Worm (Caenorhabditis elegans) whole organism, young adult: Measurements from ENCODE around the gene rga-9.

Experiments
- B0019.2 ChIP-seq: fragments of 200-800 bp; sonication (Bioruptor generic); conservative IDR thresholded peaks from 2 replicates; pipeline ENCODE4 v1.3.6; 2022; ENCODE audit warnings: missing genetic modification reagents, missing genetic modification characterization, missing compliant biosample characterization
- B0336.3 ChIP-seq: fragments of 200-800 bp; sonication (Bioruptor generic); IDR thresholded peaks from 2 replicates; pipeline ENCODE4 v1.3.6; 2022; ENCODE audit warnings: missing genetic modification characterization, missing compliant biosample characterization
- F37B4.10 ChIP-seq: fragments of 200-800 bp; sonication (Bioruptor generic); IDR thresholded peaks from 2 replicates; pipeline ENCODE4 v1.3.6; 2022; ENCODE audit warnings: missing genetic modification characterization, missing compliant biosample characterization
- F52B5.7 ChIP-seq: sonication (generic microtip); optimal IDR thresholded peaks from 2 replicates; lab custom pipeline; 2016; ENCODE audit warnings: mild to moderate bottlenecking, missing genetic modification characterization, missing compliant biosample characterization
- T26A5.8 ChIP-seq: sonication (generic microtip); optimal IDR thresholded peaks from 2 replicates; lab custom pipeline; 2016; ENCODE audit warnings: missing genetic modification characterization, missing compliant biosample characterization
- Y53G8AR.9 ChIP-seq: fragments of 200-800 bp; sonication (Bioruptor generic); conservative IDR thresholded peaks from 2 replicates; pipeline ENCODE4 v1.3.6; 2022; ENCODE audit warnings: missing genetic modification reagents, missing genetic modification characterization, missing compliant biosample characterization
- Y56A3A.18 ChIP-seq: fragments of 200-800 bp; sonication (Bioruptor generic); IDR thresholded peaks from 2 replicates; pipeline ENCODE4 v1.3.6; 2022; ENCODE audit warnings: missing genetic modification reagents, missing genetic modification characterization, missing compliant biosample characterization
- Y67H2A.10 ChIP-seq: fragments of 200-800 bp; sonication (Bioruptor generic); conservative IDR thresholded peaks from 2 replicates; pipeline ENCODE4 v1.3.6; 2022; ENCODE audit warnings: missing genetic modification reagents, missing genetic modification characterization, missing compliant biosample characterization
- ZK185.1 ChIP-seq: sonication (generic microtip); optimal IDR thresholded peaks from 2 replicates; lab custom pipeline; 2016; ENCODE audit warnings: mild to moderate bottlenecking, missing genetic modification characterization, missing compliant biosample characterization; ENCODE audit not compliant: poor library complexity, severe bottlenecking
- akir-1 ChIP-seq: fragments of 200-800 bp; sonication (Bioruptor generic); optimal IDR thresholded peaks from 2 replicates; lab custom pipeline; 2018; ENCODE audit warnings: mild to moderate bottlenecking, missing genetic modification characterization, moderate library complexity, missing compliant biosample characterization
- atf-7 ChIP-seq: sonication (generic microtip); optimal IDR thresholded peaks from 2 replicates; lab custom pipeline; 2017; ENCODE audit warnings: mild to moderate bottlenecking, missing genetic modification characterization, missing compliant biosample characterization
- athp-1 ChIP-seq: sonication (generic microtip); optimal IDR thresholded peaks from 2 replicates; lab custom pipeline; 2017; ENCODE audit warnings: mild to moderate bottlenecking, missing genetic modification characterization, missing compliant biosample characterization
- bed-1 ChIP-seq: fragments of 200-800 bp; sonication (Bioruptor generic); IDR thresholded peaks from 2 replicates; pipeline ENCODE4 v1.3.6; 2022; ENCODE audit warnings: missing genetic modification reagents, missing genetic modification characterization, missing compliant biosample characterization
- ccch-3 ChIP-seq: fragments of 200-800 bp; sonication (Bioruptor generic); optimal IDR thresholded peaks from 2 replicates; lab custom pipeline; 2018; ENCODE audit warnings: mild to moderate bottlenecking, missing genetic modification characterization, missing compliant biosample characterization
- ceh-100 ChIP-seq: fragments of 200-800 bp; sonication (Bioruptor generic); IDR thresholded peaks from 2 replicates; pipeline ENCODE4 v1.3.6; 2022; ENCODE audit warnings: missing genetic modification reagents, missing genetic modification characterization, missing compliant biosample characterization
- ceh-27 ChIP-seq: fragments of 200-800 bp; sonication (Bioruptor generic); optimal IDR thresholded peaks from 2 replicates; lab custom pipeline; 2018; ENCODE audit warnings: mild to moderate bottlenecking, missing genetic modification characterization, moderate library complexity, missing compliant biosample characterization
- ceh-40 ChIP-seq: fragments of 200-800 bp; sonication (Bioruptor generic); IDR thresholded peaks from 2 replicates; pipeline ENCODE4 v1.3.6; 2022; ENCODE audit warnings: missing genetic modification characterization, missing compliant biosample characterization
- ceh-79 ChIP-seq: sonication (generic microtip); optimal IDR thresholded peaks from 2 replicates; lab custom pipeline; 2017; ENCODE audit warnings: mild to moderate bottlenecking, missing genetic modification characterization, missing compliant biosample characterization
- chd-7 ChIP-seq: sonication (generic microtip); optimal IDR thresholded peaks from 2 replicates; lab custom pipeline; 2016; ENCODE audit warnings: mild to moderate bottlenecking, missing genetic modification characterization, moderate library complexity, missing compliant biosample characterization
- die-1 ChIP-seq: sonication (generic microtip); optimal IDR thresholded peaks from 2 replicates; lab custom pipeline; 2016; ENCODE audit warnings: missing genotype, mild to moderate bottlenecking, missing genetic modification characterization, missing compliant biosample characterization
- dpl-1 ChIP-seq: fragments of 150-350 bp; optimal IDR thresholded peaks from 2 replicates; lab custom pipeline; 2014; ENCODE audit warnings: missing biosample characterization, missing genetic modification reagents, missing genetic modification characterization
- egl-18 ChIP-seq: fragments of 200-800 bp; sonication (Bioruptor generic); IDR thresholded peaks from 2 replicates; pipeline ENCODE4 v1.3.6; 2022; ENCODE audit warnings: missing genetic modification reagents, missing genetic modification characterization, missing compliant biosample characterization
- egrh-3 ChIP-seq: fragments of 200-800 bp; sonication (Bioruptor generic); IDR thresholded peaks from 2 replicates; pipeline ENCODE4 v1.3.6; 2022; ENCODE audit warnings: missing genetic modification reagents, missing genetic modification characterization, missing compliant biosample characterization
- hlh-12 ChIP-seq: sonication (generic microtip); optimal IDR thresholded peaks from 2 replicates; lab custom pipeline; 2016; ENCODE audit warnings: missing genetic modification characterization, missing compliant biosample characterization
- hmg-1.2 ChIP-seq: fragments of 200-800 bp; sonication (Bioruptor generic); IDR thresholded peaks from 2 replicates; pipeline ENCODE4 v1.3.6; 2022; ENCODE audit warnings: missing genetic modification reagents, missing genetic modification characterization, missing compliant biosample characterization
- hmg-20 ChIP-seq: fragments of 200-800 bp; sonication (Bioruptor generic); IDR thresholded peaks from 2 replicates; pipeline ENCODE4 v1.3.6; 2022; ENCODE audit warnings: missing genetic modification reagents, missing genetic modification characterization, missing compliant biosample characterization
- hrde-1 ChIP-seq: sonication (generic microtip); optimal IDR thresholded peaks from 2 replicates; lab custom pipeline; 2016; ENCODE audit warnings: missing genetic modification characterization, mild to moderate bottlenecking, missing compliant biosample characterization, moderate library complexity, missing genotype, missing genetic modification reagents, borderline replicate concordance
- lir-1 ChIP-seq: fragments of 200-800 bp; sonication (Bioruptor generic); conservative IDR thresholded peaks from 2 replicates; pipeline ENCODE4 v1.3.6; 2022; ENCODE audit warnings: missing genetic modification reagents, missing genetic modification characterization, missing compliant biosample characterization
- lsl-1 ChIP-seq: fragments of 200-800 bp; sonication (Bioruptor generic); optimal IDR thresholded peaks from 2 replicates; lab custom pipeline; 2018; ENCODE audit warnings: mild to moderate bottlenecking, missing genetic modification characterization, moderate library complexity, missing compliant biosample characterization
- madf-10 ChIP-seq: sonication (generic microtip); optimal IDR thresholded peaks from 2 replicates; lab custom pipeline; 2016; ENCODE audit warnings: mild to moderate bottlenecking, missing genetic modification characterization, missing compliant biosample characterization
- madf-8 ChIP-seq: fragments of 200-800 bp; sonication (Bioruptor generic); conservative IDR thresholded peaks from 2 replicates; pipeline ENCODE4 v1.3.6; 2022; ENCODE audit warnings: missing genetic modification reagents, missing genetic modification characterization, missing compliant biosample characterization
- mcd-1 ChIP-seq: fragments of 200-800 bp; sonication (Bioruptor generic); IDR thresholded peaks from 2 replicates; pipeline ENCODE4 v1.3.6; 2022; ENCODE audit warnings: missing genetic modification reagents, missing genetic modification characterization, missing compliant biosample characterization
- nfya-2 ChIP-seq: fragments of 200-800 bp; sonication (Bioruptor generic); IDR thresholded peaks from 2 replicates; pipeline ENCODE4 v1.3.6; 2022; ENCODE audit warnings: missing genetic modification reagents, missing genetic modification characterization, missing compliant biosample characterization
- nfyb-1 ChIP-seq: fragments of 200-800 bp; sonication (Bioruptor generic); IDR thresholded peaks from 2 replicates; pipeline ENCODE4 v1.3.6; 2022; ENCODE audit warnings: missing genetic modification reagents, missing genetic modification characterization, missing compliant biosample characterization
- nhr-179 ChIP-seq: sonication (generic microtip); optimal IDR thresholded peaks from 2 replicates; lab custom pipeline; 2016; ENCODE audit warnings: mild to moderate bottlenecking, missing genetic modification characterization, missing compliant biosample characterization
- rpc-1 ChIP-seq, 2 experiments: fragments of 150-350 bp in 1 of 2; sonication (generic microtip) in 1 of 2; optimal IDR thresholded peaks; 2 replicates each; lab custom pipeline; 2014 to 2018; ENCODE audit warnings: missing biosample characterization in 1 of 2, missing genetic modification characterization in 1 of 2, missing genetic modification reagents in 1 of 2, missing genotype in 1 of 2
- somi-1 ChIP-seq: fragments of 200-800 bp; sonication (Bioruptor generic); optimal IDR thresholded peaks from 2 replicates; lab custom pipeline; 2018; ENCODE audit warnings: mild to moderate bottlenecking, missing genetic modification characterization, missing compliant biosample characterization
- sptf-2 ChIP-seq: fragments of 200-800 bp; sonication (Bioruptor generic); optimal IDR thresholded peaks from 2 replicates; lab custom pipeline; 2018; ENCODE audit warnings: mild to moderate bottlenecking, missing genetic modification characterization, missing compliant biosample characterization
- tbp1 ChIP-seq: fragments of 200-800 bp; sonication (Bioruptor generic); optimal IDR thresholded peaks from 2 replicates; lab custom pipeline; 2018; ENCODE audit warnings: mild to moderate bottlenecking, missing genetic modification characterization, missing compliant biosample characterization
- tlf-1 ChIP-seq: fragments of 200-800 bp; sonication (Bioruptor generic); optimal IDR thresholded peaks from 2 replicates; lab custom pipeline; 2018; ENCODE audit warnings: mild to moderate bottlenecking, missing genetic modification characterization, missing compliant biosample characterization
- unc-62 ChIP-seq: fragments of 150-350 bp; optimal IDR thresholded peaks from 2 replicates; lab custom pipeline; 2014; ENCODE audit warnings: missing biosample characterization, missing genetic modification reagents, missing genetic modification characterization
- zfh-2 ChIP-seq: fragments of 200-800 bp; sonication (Bioruptor generic); conservative IDR thresholded peaks from 2 replicates; pipeline ENCODE4 v1.3.6; 2022; ENCODE audit warnings: missing genetic modification reagents, missing genetic modification characterization, missing compliant biosample characterization
- zim-3 ChIP-seq: sonication (generic microtip); optimal IDR thresholded peaks from 2 replicates; lab custom pipeline; 2017; ENCODE audit warnings: mild to moderate bottlenecking, missing genetic modification characterization, moderate library complexity, missing compliant biosample characterization
- ztf-18 ChIP-seq: sonication (generic microtip); optimal IDR thresholded peaks from 2 replicates; lab custom pipeline; 2016; ENCODE audit warnings: missing genotype, mild to moderate bottlenecking, missing genetic modification characterization, missing compliant biosample characterization
- ztf-3 ChIP-seq: fragments of 200-800 bp; sonication (Bioruptor generic); optimal IDR thresholded peaks from 2 replicates; lab custom pipeline; 2018; ENCODE audit warnings: mild to moderate bottlenecking, missing genetic modification characterization, missing compliant biosample characterization

rga-9 gene

ce11 chrII:15232705-15233104 lies 35.3 kb upstream of the rga-9 start, which contains the start of gene Y46E12BL.2 (continued):
- TF ChIP-seq Y56A3A.18 (GFP tag; lab: Robert Waterston, UW): no peak
- TF ChIP-seq egrh-3 (GFP tag; lab: Robert Waterston, UW): no peak
- peak; percentile 81 for TF ChIP-seq ceh-27 (GFP tag; lab: Kevin White, UChicago)
- TF ChIP-seq sptf-2 (GFP tag; lab: Kevin White, UChicago): no peak
- TF ChIP-seq hmg-20 (GFP tag; lab: Robert Waterston, UW): no peak
- TF ChIP-seq ztf-18 (tag; lab: Kevin White, UChicago): peak; percentile 13
- peak; percentile 64 for TF ChIP-seq lir-1 (GFP tag; lab: Robert Waterston, UW)
- peak; percentile 40 for TF ChIP-seq hrde-1 (tag; lab: Kevin White, UChicago)
- no peak for TF ChIP-seq F52B5.7 (tag; lab: Kevin White, UChicago)
- no peak for TF ChIP-seq die-1 (tag; lab: Kevin White, UChicago)
- peak; percentile 68 for TF ChIP-seq madf-8 (GFP tag; lab: Robert Waterston, UW)
- TF ChIP-seq nfya-2 (GFP tag; lab: Robert Waterston, UW): no peak
- TF ChIP-seq ceh-40 (GFP tag; lab: Robert Waterston, UW): no peak
- TF ChIP-seq somi-1 (GFP tag; lab: Kevin White, UChicago): no peak
- TF ChIP-seq tbp1 (GFP tag; lab: Kevin White, UChicago): peak; percentile 55
- TF ChIP-seq ccch-3 (GFP tag; lab: Kevin White, UChicago): no peak
- no peak for TF ChIP-seq B0336.3 (GFP tag; lab: Robert Waterston, UW)
- peak; percentile 74 for TF ChIP-seq lsl-1 (GFP tag; lab: Kevin White, UChicago)
- TF ChIP-seq akir-1 (GFP tag; lab: Kevin White, UChicago): no peak
- no peak for TF ChIP-seq tlf-1
- no peak; the same call in 1 of the 2 replicates for TF ChIP-seq Y67H2A.10 (GFP tag; lab: Robert Waterston, UW)
- peak; percentile 80 for TF ChIP-seq dpl-1 (GFP tag; lab: Kevin White, UChicago)
- no peak for TF ChIP-seq athp-1 (tag; lab: Kevin White, UChicago)
- TF ChIP-seq unc-62 (GFP tag; lab: Kevin White, UChicago): no peak
- TF ChIP-seq F37B4.10: no peak
- TF ChIP-seq T26A5.8 (tag; lab: Kevin White, UChicago): no peak
- no peak for TF ChIP-seq ZK185.1 (tag; lab: Kevin White, UChicago)
- TF ChIP-seq hlh-12 (tag; lab: Kevin White, UChicago): no peak
- peak; percentile 37 for TF ChIP-seq chd-7 (tag; lab: Kevin White, UChicago)
- no peak for TF ChIP-seq egl-18 (GFP tag; lab: Robert Waterston, UW)
- no peak for TF ChIP-seq ztf-3

- TF ChIP-seq ceh-40 (GFP tag; lab: Robert Waterston, UW): no peak
- TF ChIP-seq madf-8 (GFP tag; lab: Robert Waterston, UW): no peak
- TF ChIP-seq Y67H2A.10 (GFP tag; lab: Robert Waterston, UW): no peak
- no peak for TF ChIP-seq rpc-1 (optimal IDR thresholded peaks at IDR 0.05; lab: Kevin White, UChicago)
- TF ChIP-seq rpc-1 (tag; optimal IDR thresholded peaks at IDR 0.05; lab: Kevin White, UChicago): no peak
- TF ChIP-seq mcd-1: 0 out of 2 replicates have a peak, but pooled peaks have one; percentile 13
- peak; percentile 33; the same call in 1 of the 2 replicates for TF ChIP-seq nfyb-1 (GFP tag; lab: Robert Waterston, UW)
- TF ChIP-seq ceh-79 (tag; lab: Kevin White, UChicago): no peak
- no peak for TF ChIP-seq nhr-179 (tag; lab: Kevin White, UChicago)
- TF ChIP-seq Y56A3A.18 (GFP tag; lab: Robert Waterston, UW): no peak
- peak; percentile 10; the same call in 1 of the 2 replicates for TF ChIP-seq egrh-3 (GFP tag; lab: Robert Waterston, UW)
- no peak for TF ChIP-seq ceh-100 (GFP tag; lab: Robert Waterston, UW)
- TF ChIP-seq zfh-2: peak; percentile 62; the same call in 1 of the 2 replicates
- TF ChIP-seq atf-7 (tag; lab: Kevin White, UChicago): no peak
- no peak for TF ChIP-seq athp-1 (tag; lab: Kevin White, UChicago)
- TF ChIP-seq B0019.2 (GFP tag; lab: Robert Waterston, UW): no peak
- TF ChIP-seq zim-3 (tag; lab: Kevin White, UChicago): no peak
- TF ChIP-seq madf-10: no peak
- TF ChIP-seq hmg-1.2 (GFP tag; lab: Robert Waterston, UW): no peak
- TF ChIP-seq bed-1 (GFP tag; lab: Robert Waterston, UW): 0 out of 2 replicates have a peak, but pooled peaks have one; percentile 10
- TF ChIP-seq Y53G8AR.9 (GFP tag; lab: Robert Waterston, UW): no peak
- TF ChIP-seq, all 124 proteins: peak for 5
Measured at ce11 chrII:15233219-15233618, 34.8 kb upstream of the rga-9 start.
